Worm (Caenorhabditis elegans) whole organism, young adult: Measurements from ENCODE around the gene srlf-31.

Experiments
- F23B12.7 ChIP-seq: sonication (generic microtip); optimal IDR thresholded peaks from 2 replicates; lab custom pipeline; 2017; ENCODE audit warnings: missing genetic modification characterization, mild to moderate bottlenecking, missing compliant biosample characterization, antibody characterized with exemption, moderate library complexity; ENCODE audit not compliant: insufficient read depth
- F33H1.4 ChIP-seq: fragments of 200-800 bp; sonication (Bioruptor generic); IDR thresholded peaks from 2 replicates; pipeline ENCODE4 v1.3.6; 2022; ENCODE audit warnings: missing genetic modification reagents, missing genetic modification characterization, missing compliant biosample characterization
- F49E8.2 ChIP-seq: sonication (generic microtip); optimal IDR thresholded peaks from 3 replicates; lab custom pipeline; 2017; ENCODE audit warnings: missing genetic modification characterization, mild to moderate bottlenecking, missing compliant biosample characterization, antibody characterized with exemption, moderate library complexity; ENCODE audit not compliant: insufficient read depth
- F55B11.4 ChIP-seq: sonication (generic microtip); optimal IDR thresholded peaks from 2 replicates; lab custom pipeline; 2016; ENCODE audit warnings: missing compliant biosample characterization, missing genetic modification characterization, borderline replicate concordance; ENCODE audit not compliant: insufficient read depth
- F57C9.4 ChIP-seq: sonication (generic microtip); optimal IDR thresholded peaks from 2 replicates; lab custom pipeline; 2017; ENCODE audit warnings: mild to moderate bottlenecking, missing genetic modification characterization, missing compliant biosample characterization
- K11D2.4 ChIP-seq: fragments of 200-800 bp; sonication (Bioruptor generic); IDR thresholded peaks from 2 replicates; pipeline ENCODE4 v1.3.6; 2022; ENCODE audit warnings: missing genetic modification reagents, missing genetic modification characterization, missing compliant biosample characterization
- Y53G8AR.9 ChIP-seq: fragments of 200-800 bp; sonication (Bioruptor generic); conservative IDR thresholded peaks from 2 replicates; pipeline ENCODE4 v1.3.6; 2022; ENCODE audit warnings: missing genetic modification reagents, missing genetic modification characterization, missing compliant biosample characterization
- Y56A3A.18 ChIP-seq: fragments of 200-800 bp; sonication (Bioruptor generic); IDR thresholded peaks from 2 replicates; pipeline ENCODE4 v1.3.6; 2022; ENCODE audit warnings: missing genetic modification reagents, missing genetic modification characterization, missing compliant biosample characterization
- Y79H2A.3 ChIP-seq: fragments of 200-800 bp; sonication (Bioruptor generic); conservative IDR thresholded peaks from 2 replicates; pipeline ENCODE4 v1.3.6; 2022; ENCODE audit warnings: missing genetic modification reagents, missing genetic modification characterization, missing compliant biosample characterization
- ama-1 ChIP-seq, 3 experiments: fragments of 150-350 bp in 1 of 3; sonication (generic microtip) in 2 of 3; optimal IDR thresholded peaks; 2 replicates each; lab custom pipeline; 2014 to 2018; ENCODE audit warnings: missing biosample characterization in 2 of 3, missing genetic modification characterization in 2 of 3, missing genetic modification reagents in 2 of 3
- aptf-3 ChIP-seq: fragments of 200-800 bp; sonication (Bioruptor generic); IDR thresholded peaks from 2 replicates; pipeline ENCODE4 v1.3.6; 2022; ENCODE audit warnings: missing genetic modification characterization, missing compliant biosample characterization
- attf-3 ChIP-seq: fragments of 200-800 bp; sonication (Bioruptor generic); conservative IDR thresholded peaks from 2 replicates; pipeline ENCODE4 v1.3.6; 2022; ENCODE audit warnings: missing genetic modification reagents, missing genetic modification characterization, missing compliant biosample characterization
- attf-6 ChIP-seq: fragments of 200-800 bp; sonication (Bioruptor generic); IDR thresholded peaks from 2 replicates; pipeline ENCODE4 v1.3.6; 2022; ENCODE audit warnings: missing genetic modification reagents, missing genetic modification characterization, missing compliant biosample characterization
- bed-1 ChIP-seq: fragments of 200-800 bp; sonication (Bioruptor generic); IDR thresholded peaks from 2 replicates; pipeline ENCODE4 v1.3.6; 2022; ENCODE audit warnings: missing genetic modification reagents, missing genetic modification characterization, missing compliant biosample characterization
- cebp-1 ChIP-seq, 2 experiments: fragments of 200-800 bp in 1 of 2; sonication (Bioruptor generic) in 1 of 2; sonication (generic microtip) in 1 of 2; IDR thresholded peaks in 1 of 2; optimal IDR thresholded peaks in 1 of 2; 2 replicates each; pipeline versions ENCODE4 v1.3.6 to Lab custom; 2017 to 2022; ENCODE audit warnings: missing compliant biosample characterization in 2 of 2, missing genetic modification characterization in 2 of 2, mild to moderate bottlenecking in 1 of 2, missing genetic modification reagents in 1 of 2, moderate library complexity in 1 of 2
- ceh-40 ChIP-seq: fragments of 200-800 bp; sonication (Bioruptor generic); IDR thresholded peaks from 2 replicates; pipeline ENCODE4 v1.3.6; 2022; ENCODE audit warnings: missing genetic modification characterization, missing compliant biosample characterization
- dox-1 ChIP-seq: fragments of 200-800 bp; sonication (Bioruptor generic); IDR thresholded peaks from 2 replicates; pipeline ENCODE4 v1.3.6; 2022; ENCODE audit warnings: missing genetic modification reagents, missing genetic modification characterization, missing compliant biosample characterization
- dpff-1 ChIP-seq: sonication (generic microtip); optimal IDR thresholded peaks from 2 replicates; lab custom pipeline; 2017; ENCODE audit warnings: mild to moderate bottlenecking, missing genetic modification characterization, missing compliant biosample characterization
- dpl-1 ChIP-seq: fragments of 150-350 bp; optimal IDR thresholded peaks from 2 replicates; lab custom pipeline; 2014; ENCODE audit warnings: missing biosample characterization, missing genetic modification reagents, missing genetic modification characterization
- gei-17 ChIP-seq: fragments of 200-800 bp; sonication (Bioruptor generic); optimal IDR thresholded peaks from 2 replicates; lab custom pipeline; 2018; ENCODE audit warnings: mild to moderate bottlenecking, missing genetic modification characterization, missing compliant biosample characterization
- him-1 ChIP-seq: sonication (generic microtip); optimal IDR thresholded peaks from 2 replicates; lab custom pipeline; 2016; ENCODE audit warnings: missing genotype, missing genetic modification reagents, missing genetic modification characterization, missing compliant biosample characterization
- hlh-26 ChIP-seq: fragments of 200-800 bp; sonication (Bioruptor generic); conservative IDR thresholded peaks from 2 replicates; pipeline ENCODE4 v1.3.6; 2022; ENCODE audit warnings: missing genetic modification reagents, missing genetic modification characterization, missing compliant biosample characterization
- hmg-20 ChIP-seq: fragments of 200-800 bp; sonication (Bioruptor generic); IDR thresholded peaks from 2 replicates; pipeline ENCODE4 v1.3.6; 2022; ENCODE audit warnings: missing genetic modification reagents, missing genetic modification characterization, missing compliant biosample characterization
- lin-40 ChIP-seq: sonication (generic microtip); optimal IDR thresholded peaks from 2 replicates; lab custom pipeline; 2016; ENCODE audit warnings: missing genetic modification characterization, mild to moderate bottlenecking, missing compliant biosample characterization, missing genotype, missing genetic modification reagents
- lin-54 ChIP-seq: fragments of 200-800 bp; sonication (Bioruptor generic); optimal IDR thresholded peaks from 2 replicates; lab custom pipeline; 2018; ENCODE audit warnings: mild to moderate bottlenecking, missing genetic modification characterization, missing compliant biosample characterization
- lir-1 ChIP-seq: fragments of 200-800 bp; sonication (Bioruptor generic); conservative IDR thresholded peaks from 2 replicates; pipeline ENCODE4 v1.3.6; 2022; ENCODE audit warnings: missing genetic modification reagents, missing genetic modification characterization, missing compliant biosample characterization
- lsy-27 ChIP-seq: sonication (generic microtip); optimal IDR thresholded peaks from 2 replicates; lab custom pipeline; 2017; ENCODE audit warnings: missing genetic modification characterization, mild to moderate bottlenecking, missing compliant biosample characterization, antibody characterized with exemption, missing genotype, borderline replicate concordance; ENCODE audit not compliant: insufficient read depth
- madf-10 ChIP-seq: sonication (generic microtip); optimal IDR thresholded peaks from 2 replicates; lab custom pipeline; 2016; ENCODE audit warnings: mild to moderate bottlenecking, missing genetic modification characterization, missing compliant biosample characterization
- madf-6 ChIP-seq: fragments of 200-800 bp; sonication (Bioruptor generic); IDR thresholded peaks from 2 replicates; pipeline ENCODE4 v1.3.6; 2022; ENCODE audit warnings: missing genetic modification reagents, missing genetic modification characterization, missing compliant biosample characterization
- madf-8 ChIP-seq: fragments of 200-800 bp; sonication (Bioruptor generic); conservative IDR thresholded peaks from 2 replicates; pipeline ENCODE4 v1.3.6; 2022; ENCODE audit warnings: missing genetic modification reagents, missing genetic modification characterization, missing compliant biosample characterization
- mcd-1 ChIP-seq: fragments of 200-800 bp; sonication (Bioruptor generic); IDR thresholded peaks from 2 replicates; pipeline ENCODE4 v1.3.6; 2022; ENCODE audit warnings: missing genetic modification reagents, missing genetic modification characterization, missing compliant biosample characterization
- mel-28 ChIP-seq: sonication (generic microtip); optimal IDR thresholded peaks from 2 replicates; lab custom pipeline; 2016; ENCODE audit warnings: borderline replicate concordance, mild to moderate bottlenecking, missing genetic modification characterization, missing compliant biosample characterization
- mes-4 ChIP-seq: sonication (generic microtip); optimal IDR thresholded peaks from 2 replicates; lab custom pipeline; 2016; ENCODE audit warnings: missing genotype, missing genetic modification characterization, missing compliant biosample characterization
- mxl-1 ChIP-seq: sonication (generic microtip); optimal IDR thresholded peaks from 2 replicates; lab custom pipeline; 2016; ENCODE audit warnings: missing genetic modification characterization, missing compliant biosample characterization
- nhr-120 ChIP-seq: fragments of 200-800 bp; sonication (Bioruptor generic); IDR thresholded peaks from 2 replicates; pipeline ENCODE4 v1.3.6; 2022; ENCODE audit warnings: missing genetic modification characterization, missing compliant biosample characterization
- repo-1 ChIP-seq: sonication (generic microtip); optimal IDR thresholded peaks from 2 replicates; lab custom pipeline; 2017; ENCODE audit warnings: mild to moderate bottlenecking, missing genetic modification characterization, missing compliant biosample characterization
- sea-2 ChIP-seq: fragments of 200-800 bp; sonication (Bioruptor generic); IDR thresholded peaks from 2 replicates; pipeline ENCODE4 v1.3.6; 2022; ENCODE audit warnings: missing genetic modification characterization, missing compliant biosample characterization
- snpc-4 ChIP-seq, 5 experiments: fragments of 150-350 bp in 1 of 5; sonication (generic microtip) in 4 of 5; optimal IDR thresholded peaks; 2 replicates each; lab custom pipeline; 2014 to 2018; ENCODE audit warnings: missing genetic modification characterization in 5 of 5, missing biosample characterization in 3 of 5, antibody characterized with exemption in 2 of 5, mild to moderate bottlenecking in 2 of 5, missing compliant biosample characterization in 2 of 5, missing genotype in 2 of 5, moderate library complexity in 2 of 5, missing genetic modification reagents in 1 of 5
- sptf-2 ChIP-seq: fragments of 200-800 bp; sonication (Bioruptor generic); optimal IDR thresholded peaks from 2 replicates; lab custom pipeline; 2018; ENCODE audit warnings: mild to moderate bottlenecking, missing genetic modification characterization, missing compliant biosample characterization
- zim-3 ChIP-seq: sonication (generic microtip); optimal IDR thresholded peaks from 2 replicates; lab custom pipeline; 2017; ENCODE audit warnings: mild to moderate bottlenecking, missing genetic modification characterization, moderate library complexity, missing compliant biosample characterization
- ztf-25 ChIP-seq: fragments of 200-800 bp; sonication (Bioruptor generic); IDR thresholded peaks from 2 replicates; pipeline ENCODE4 v1.3.6; 2022; ENCODE audit warnings: missing genetic modification reagents, missing genetic modification characterization, missing compliant biosample characterization
- ztf-28 ChIP-seq: fragments of 200-800 bp; sonication (Bioruptor generic); IDR thresholded peaks from 2 replicates; pipeline ENCODE4 v1.3.6; 2022; ENCODE audit warnings: missing genetic modification reagents, missing genetic modification characterization, missing compliant biosample characterization
- ztf-3 ChIP-seq: fragments of 200-800 bp; sonication (Bioruptor generic); optimal IDR thresholded peaks from 2 replicates; lab custom pipeline; 2018; ENCODE audit warnings: mild to moderate bottlenecking, missing genetic modification characterization, missing compliant biosample characterization

srlf-31 gene

ce11 chrIV:11959573-11959972, 36.6 kb upstream of the srlf-31 start, which contains the start of gene tgt-1 (continued):
- TF ChIP-seq ztf-28 (GFP tag; lab: Robert Waterston, UW) (no peak), madf-10 (tag; lab: Kevin White, UChicago) (no peak), aptf-3 (no peak), ama-1 (optimal IDR thresholded peaks at IDR 0.05; lab: Kevin White, UChicago) (no peak), ama-1 (GFP tag; optimal IDR thresholded peaks at IDR 0.05; lab: Kevin White, UChicago) (peak in 1 of 2 experiments; percentile 49), F23B12.7 (tag; lab: Kevin White, UChicago) (no peak), zim-3 (no peak), F57C9.4 (tag; lab: Kevin White, UChicago) (no peak), mxl-1 (no peak), K11D2.4 (no peak)

DNA sequence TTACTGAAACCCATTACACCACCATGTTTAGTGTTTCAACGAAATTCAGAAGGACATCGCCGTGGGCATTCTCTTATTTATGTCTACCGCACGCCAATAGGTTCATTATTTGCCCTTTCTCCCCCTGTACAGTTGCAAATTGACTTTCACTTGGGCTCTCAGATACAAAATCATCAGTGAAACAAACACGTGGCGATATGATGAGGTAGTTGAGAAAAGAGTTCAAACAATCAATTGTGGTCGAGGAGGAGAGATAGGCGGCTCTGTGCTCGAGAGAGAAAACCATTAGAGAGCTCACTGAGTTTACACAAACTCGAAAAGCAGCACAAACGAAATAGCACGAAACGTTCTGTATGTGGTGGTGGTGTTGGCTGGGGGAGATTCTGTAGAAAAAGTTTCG, 34.1 kb upstream of the srlf-31 start:
- TF ChIP-seq gei-17 (GFP tag; lab: Kevin White, UChicago) (no peak), madf-8 (GFP tag; lab: Robert Waterston, UW) (no peak), dox-1 (GFP tag; lab: Robert Waterston, UW) (no peak), dpff-1 (tag; lab: Kevin White, UChicago) (no peak), ama-1 (optimal IDR thresholded peaks at IDR 0.05; lab: Kevin White, UChicago) (peak; percentile 53), ama-1 (GFP tag; optimal IDR thresholded peaks at IDR 0.05; lab: Kevin White, UChicago) (no peak), snpc-4 (GFP tag; optimal IDR thresholded peaks at IDR 0.05; lab: Kevin White, UChicago) (no peak), snpc-4 (tag; optimal IDR thresholded peaks at IDR 0.05; lab: Kevin White, UChicago) (no peak), ztf-25 (no peak), mcd-1 (GFP tag; lab: Robert Waterston, UW) (0 out of 2 replicates have a peak, but pooled peaks have one; percentile 9), F33H1.4 (no peak), him-1 (no peak), lin-40 (tag; lab: Kevin White, UChicago) (no peak), K11D2.4 (no peak), cebp-1 (GFP tag; IDR thresholded peaks at IDR 0.05; lab: Robert Waterston, UW) (no peak), cebp-1 (tag; optimal IDR thresholded peaks at IDR 0.05; lab: Kevin White, UChicago) (peak; percentile 18), Y56A3A.18 (GFP tag; lab: Robert Waterston, UW) (no peak), ztf-3 (GFP tag; lab: Kevin White, UChicago) (no peak), sptf-2 (GFP tag; lab: Kevin White, UChicago) (no peak), Y53G8AR.9 (GFP tag; lab: Robert Waterston, UW) (peak; percentile 47; the same call in 1 of the 2 replicates), lin-54 (GFP tag; lab: Kevin White, UChicago) (peak; percentile 13)

ce11 chrIV:11956387-11956786, 33.4 kb upstream of the srlf-31 start:
- TF ChIP-seq dox-1 (GFP tag; lab: Robert Waterston, UW) (peak; percentile 71), F49E8.2 (tag; lab: Kevin White, UChicago) (no peak), ceh-40 (GFP tag; lab: Robert Waterston, UW) (0 out of 2 replicates have a peak, but pooled peaks have one; percentile 26), sea-2 (GFP tag; lab: Robert Waterston, UW) (peak; percentile 36; the same call in 1 of the 2 replicates), snpc-4 (GFP tag; optimal IDR thresholded peaks at IDR 0.05; lab: Kevin White, UChicago) (no peak), snpc-4 (tag; optimal IDR thresholded peaks at IDR 0.05; lab: Kevin White, UChicago) (peak in 1 of 4 experiments; percentile 44), attf-3 (GFP tag; lab: Robert Waterston, UW) (0 out of 2 replicates have a peak, but pooled peaks have one; percentile 13), mel-28 (no peak), lsy-27 (tag; lab: Kevin White, UChicago) (no peak), nhr-120 (GFP tag; lab: Robert Waterston, UW) (no peak), F23B12.7 (tag; lab: Kevin White, UChicago) (no peak), lir-1 (GFP tag; lab: Robert Waterston, UW) (0 out of 2 replicates have a peak, but pooled peaks have one; percentile 47), F55B11.4 (tag; lab: Kevin White, UChicago) (no peak), attf-6 (GFP tag; lab: Robert Waterston, UW) (no peak), Y79H2A.3 (GFP tag; lab: Robert Waterston, UW) (no peak), dpl-1 (GFP tag; lab: Kevin White, UChicago) (no peak), ztf-3 (GFP tag; lab: Kevin White, UChicago) (peak; percentile 70), mes-4 (tag; lab: Kevin White, UChicago) (no peak), madf-6 (GFP tag; lab: Robert Waterston, UW) (no peak), hmg-20 (GFP tag; lab: Robert Waterston, UW) (no peak), hlh-26 (GFP tag; lab: Robert Waterston, UW) (no peak), repo-1 (peak; percentile 45), bed-1 (no peak)
